Worm (Caenorhabditis elegans) whole organism, late embryonic: ENCODE results near the gene Y53C12A.6.

Experiments used
- C08G9.2 ChIP-seq: sonication (generic microtip); optimal IDR thresholded peaks from 2 replicates; lab custom pipeline; 2016; ENCODE audit warnings: mild to moderate bottlenecking, missing genetic modification characterization, moderate library complexity, missing compliant biosample characterization
- F13H6.1 ChIP-seq: sonication (generic microtip); optimal IDR thresholded peaks from 2 replicates; lab custom pipeline; 2016; ENCODE audit warnings: missing genetic modification characterization, missing compliant biosample characterization
- T23F11.4 ChIP-seq: fragments of 200-800 bp; sonication (Bioruptor generic); optimal IDR thresholded peaks from 2 replicates; lab custom pipeline; 2018; ENCODE audit warnings: mild to moderate bottlenecking, missing genetic modification characterization, missing compliant biosample characterization
- ama-1 ChIP-seq: fragments of 150-350 bp; optimal IDR thresholded peaks from 2 replicates; lab custom pipeline; 2014
- ceh-30 ChIP-seq: fragments of 150-350 bp; optimal IDR thresholded peaks from 2 replicates; lab custom pipeline; 2014; ENCODE audit warnings: missing biosample characterization, missing genetic modification characterization
- ceh-31 ChIP-seq: sonication (generic microtip); optimal IDR thresholded peaks from 2 replicates; lab custom pipeline; 2016; ENCODE audit warnings: missing genetic modification characterization, missing compliant biosample characterization
- ceh-34 ChIP-seq: sonication (generic microtip); optimal IDR thresholded peaks from 2 replicates; lab custom pipeline; 2016; ENCODE audit warnings: mild to moderate bottlenecking, missing genetic modification characterization, missing compliant biosample characterization
- ceh-48 ChIP-seq: sonication (generic microtip); optimal IDR thresholded peaks from 2 replicates; lab custom pipeline; 2016; ENCODE audit warnings: missing genetic modification characterization, inconsistent platforms, missing compliant biosample characterization
- ceh-9 ChIP-seq: sonication (generic microtip); optimal IDR thresholded peaks from 2 replicates; lab custom pipeline; 2016; ENCODE audit warnings: mild to moderate bottlenecking, missing genetic modification characterization, inconsistent platforms, missing compliant biosample characterization
- che-1 ChIP-seq: sonication (generic microtip); optimal IDR thresholded peaks from 2 replicates; lab custom pipeline; 2016; ENCODE audit warnings: mild to moderate bottlenecking, missing genetic modification characterization, missing compliant biosample characterization
- elt-2 ChIP-seq: sonication (generic microtip); optimal IDR thresholded peaks from 2 replicates; lab custom pipeline; 2016; ENCODE audit warnings: missing genetic modification reagents, missing genetic modification characterization, missing compliant biosample characterization
- hlh-13 ChIP-seq: fragments of 200-800 bp; sonication (Bioruptor generic); optimal IDR thresholded peaks from 2 replicates; lab custom pipeline; 2018; ENCODE audit warnings: mild to moderate bottlenecking, missing genetic modification characterization, missing compliant biosample characterization
- hlh-30 ChIP-seq: sonication (generic microtip); optimal IDR thresholded peaks from 2 replicates; lab custom pipeline; 2017; ENCODE audit warnings: antibody characterized with exemption, missing genetic modification characterization, missing compliant biosample characterization; ENCODE audit not compliant: insufficient read depth
- hlh-8 ChIP-seq: sonication (generic microtip); optimal IDR thresholded peaks from 2 replicates; lab custom pipeline; 2016; ENCODE audit warnings: missing genotype, missing genetic modification characterization, missing compliant biosample characterization
- lim-6 ChIP-seq: sonication (generic microtip); optimal IDR thresholded peaks from 2 replicates; lab custom pipeline; 2016; ENCODE audit warnings: missing genetic modification characterization, missing compliant biosample characterization
- lin-11 ChIP-seq: fragments of 200-800 bp; sonication (Bioruptor generic); optimal IDR thresholded peaks from 2 replicates; lab custom pipeline; 2018; ENCODE audit warnings: mild to moderate bottlenecking, missing genetic modification characterization, missing compliant biosample characterization
- madf-2 ChIP-seq: sonication (generic microtip); optimal IDR thresholded peaks from 2 replicates; lab custom pipeline; 2017; ENCODE audit warnings: missing genetic modification characterization, missing compliant biosample characterization
- nfya-1 ChIP-seq: sonication (generic microtip); optimal IDR thresholded peaks from 2 replicates; lab custom pipeline; 2017; ENCODE audit warnings: missing genetic modification characterization, mild to moderate bottlenecking, missing compliant biosample characterization, antibody characterized with exemption, moderate library complexity
- nhr-11 ChIP-seq: fragments of 150-350 bp; optimal IDR thresholded peaks from 2 replicates; lab custom pipeline; 2014; ENCODE audit warnings: missing biosample characterization, missing genetic modification characterization
- nhr-232 ChIP-seq: sonication (generic microtip); optimal IDR thresholded peaks from 2 replicates; lab custom pipeline; 2016; ENCODE audit warnings: missing genetic modification characterization, missing compliant biosample characterization
- pha-2 ChIP-seq: sonication (generic microtip); optimal IDR thresholded peaks from 2 replicates; lab custom pipeline; 2017; ENCODE audit warnings: mild to moderate bottlenecking, missing genetic modification characterization, missing compliant biosample characterization
- pha-4 ChIP-seq: fragments of 150-350 bp; optimal IDR thresholded peaks from 2 replicates; lab custom pipeline; 2018; ENCODE audit warnings: missing biosample characterization, missing genetic modification reagents, missing genetic modification characterization
- pros-1 ChIP-seq: fragments of 150-350 bp; optimal IDR thresholded peaks from 2 replicates; lab custom pipeline; 2014; ENCODE audit warnings: missing biosample characterization, missing genetic modification reagents, missing genetic modification characterization
- syd-9 ChIP-seq: sonication (generic microtip); optimal IDR thresholded peaks from 2 replicates; lab custom pipeline; 2016; ENCODE audit warnings: mild to moderate bottlenecking, missing genetic modification characterization, moderate library complexity, missing compliant biosample characterization
- ttx-3 ChIP-seq: sonication (generic microtip); optimal IDR thresholded peaks from 2 replicates; lab custom pipeline; 2016; ENCODE audit warnings: missing genetic modification reagents, missing genetic modification characterization, missing compliant biosample characterization
- unc-3 ChIP-seq, 2 experiments: fragments of 200-800 bp in 1 of 2; sonication (Bioruptor generic) in 1 of 2; sonication (generic microtip) in 1 of 2; conservative IDR thresholded peaks in 1 of 2; optimal IDR thresholded peaks in 1 of 2; 2 replicates each; pipeline versions ENCODE4 v1.3.6 to Lab custom; 2016 to 2022; ENCODE audit warnings: missing compliant biosample characterization in 2 of 2, missing genetic modification characterization in 2 of 2, missing genetic modification reagents in 1 of 2
- unc-42 ChIP-seq: sonication (generic microtip); optimal IDR thresholded peaks from 2 replicates; lab custom pipeline; 2016; ENCODE audit warnings: missing genotype, missing genetic modification characterization, missing compliant biosample characterization
- unc-86 ChIP-seq: sonication (generic microtip); optimal IDR thresholded peaks from 2 replicates; lab custom pipeline; 2016; ENCODE audit warnings: missing genetic modification characterization, missing compliant biosample characterization
- zip-5 ChIP-seq: sonication (generic microtip); optimal IDR thresholded peaks from 2 replicates; lab custom pipeline; 2016; ENCODE audit warnings: missing genetic modification characterization, missing compliant biosample characterization
- ztf-16 ChIP-seq: sonication (generic microtip); optimal IDR thresholded peaks from 2 replicates; lab custom pipeline; 2017; ENCODE audit warnings: missing genetic modification characterization, missing compliant biosample characterization

The Y53C12A.6 gene

ce11 chrII:9684175-9684574 is 33.6 kb downstream of the Y53C12A.6 start:
- TF ChIP-seq T23F11.4 (GFP tag; lab: Kevin White, UChicago): no peak
- TF ChIP-seq ceh-31 (tag; lab: Kevin White, UChicago): no peak
- TF ChIP-seq ceh-34 (tag; lab: Kevin White, UChicago): no peak
- TF ChIP-seq F13H6.1 (tag; lab: Kevin White, UChicago): no peak
- no peak for TF ChIP-seq lin-11 (tag; lab: Kevin White, UChicago)
- TF ChIP-seq ztf-16: no peak
- no peak for TF ChIP-seq pha-4 (tag; lab: Kevin White, UChicago)
- TF ChIP-seq zip-5 (tag; lab: Kevin White, UChicago): no peak
- TF ChIP-seq C08G9.2 (tag; lab: Kevin White, UChicago): no peak
- no peak for TF ChIP-seq nhr-11 (tag; lab: Kevin White, UChicago)
- no peak for TF ChIP-seq hlh-8 (tag; lab: Kevin White, UChicago)
- no peak for TF ChIP-seq pros-1 (tag; lab: Kevin White, UChicago)
- no peak for TF ChIP-seq ttx-3
- no peak for TF ChIP-seq che-1 (tag; lab: Kevin White, UChicago)

ce11 chrII:9682044-9682443 is 35.8 kb downstream of the Y53C12A.6 start:
- TF ChIP-seq unc-42 (peak; percentile 50), ama-1 (lab: Kevin White, UChicago) (no peak)

ce11 chrII:9680493-9680892 is 37.3 kb downstream of the Y53C12A.6 start, which contains the start of gene ZK1320.13:
TSS of gene ZK1320.13 (plus strand) at chrII:9680793.
- TF ChIP-seq unc-3 (GFP tag; conservative IDR thresholded peaks at IDR 0.05; lab: Robert Waterston, UW) (no peak), unc-3 (tag; optimal IDR thresholded peaks at IDR 0.05; lab: Kevin White, UChicago) (no peak), nfya-1 (tag; lab: Kevin White, UChicago) (no peak)

DNA sequence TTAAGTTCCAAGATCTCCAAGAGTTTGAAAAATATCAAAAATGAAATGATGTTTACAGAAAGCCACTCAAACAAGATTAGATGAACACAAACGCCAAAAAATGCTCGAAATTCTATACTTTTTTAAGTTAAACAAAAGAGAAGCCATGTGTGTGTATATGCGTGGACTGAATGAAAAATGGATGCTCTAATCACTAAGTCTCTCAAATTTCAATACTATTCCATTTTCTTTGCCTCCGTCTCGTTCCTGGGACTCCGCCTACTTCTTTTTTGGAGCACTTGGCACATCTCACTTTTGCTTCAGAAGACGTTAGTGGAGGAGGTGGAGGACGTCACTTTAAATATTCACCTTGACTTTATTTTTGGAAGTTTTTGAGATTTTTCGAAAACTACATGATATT is 38.0 kb downstream of the Y53C12A.6 start:
- TF ChIP-seq ttx-3: no peak
- TF ChIP-seq nhr-232 (tag; lab: Kevin White, UChicago): no peak
- TF ChIP-seq ceh-48 (tag; lab: Kevin White, UChicago): no peak
- no peak for TF ChIP-seq ceh-9
- no peak for TF ChIP-seq unc-86 (tag; lab: Kevin White, UChicago)
- TF ChIP-seq, all 69 proteins: peak for 0

DNA sequence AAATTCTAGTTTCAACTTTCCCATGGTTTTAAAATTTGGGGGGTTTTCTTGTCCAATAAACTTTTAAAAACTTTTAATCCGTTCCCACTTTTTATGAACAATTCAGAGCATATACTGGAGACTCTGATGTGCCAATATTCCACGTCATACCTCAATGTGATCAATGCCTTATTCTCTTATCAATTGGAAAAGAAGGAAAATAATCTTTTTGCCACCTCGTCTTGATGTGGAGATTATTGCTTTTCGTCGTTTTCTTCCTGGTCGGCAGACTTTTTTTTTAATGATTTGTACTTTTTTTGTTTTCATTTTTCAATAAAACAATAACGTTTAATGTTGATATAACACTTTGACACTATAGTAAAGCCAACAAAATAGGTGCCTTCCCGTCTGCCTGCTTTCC is 40.3 kb downstream of the Y53C12A.6 start:
- no peak for TF ChIP-seq hlh-13 (GFP tag; lab: Kevin White, UChicago)
- TF ChIP-seq, all 69 proteins: peak for 0

- no peak for TF ChIP-seq ceh-30 (tag; lab: Kevin White, UChicago)
Measured at ce11 chrII:9674678-9675077, 43.1 kb downstream of the Y53C12A.6 start, which contains the start of gene arc-1. TSS of gene arc-1 (plus strand) at chrII:9674978.

ce11 chrII:9671308-9671707 is 46.5 kb downstream of the Y53C12A.6 start, which contains the start of gene ZK1320.7:
TSS of gene ZK1320.7 (plus strand) at chrII:9671608.
- TF ChIP-seq syd-9 (tag; lab: Kevin White, UChicago): no peak
- no peak for TF ChIP-seq pha-2
- TF ChIP-seq lim-6 (tag; lab: Kevin White, UChicago): no peak
- no peak for TF ChIP-seq hlh-30
- no peak for TF ChIP-seq lin-11 (tag; lab: Kevin White, UChicago)

- TF ChIP-seq ceh-48 (tag; lab: Kevin White, UChicago): peak; percentile 67
- peak; percentile 20 for TF ChIP-seq unc-42
- peak; percentile 10 for TF ChIP-seq elt-2
- TF ChIP-seq madf-2 (tag; lab: Kevin White, UChicago): no peak
- peak; percentile 1 for TF ChIP-seq ceh-31 (tag; lab: Kevin White, UChicago)
Measured at ce11 chrII:9668959-9669358, 48.8 kb downstream of the Y53C12A.6 start, which contains the start of gene taf-8. TSS of gene taf-8 (plus strand) at chrII:9669318.
